Worm (Caenorhabditis elegans) whole organism, midembryonic: Measurements from ENCODE around the gene trmt-10C.2.

Experiments used
- flt-1 ChIP-seq: fragments of 200-800 bp; sonication (Bioruptor generic); IDR thresholded peaks from 2 replicates; pipeline ENCODE4 v1.3.6; 2022; ENCODE audit warnings: missing genetic modification characterization, missing compliant biosample characterization
- klf-2 ChIP-seq: fragments of 200-800 bp; sonication (Bioruptor generic); conservative IDR thresholded peaks from 2 replicates; pipeline ENCODE4 v1.3.6; 2022; ENCODE audit warnings: missing genetic modification reagents, missing genetic modification characterization, missing compliant biosample characterization
- ztf-23 ChIP-seq: fragments of 200-800 bp; sonication (Bioruptor generic); IDR thresholded peaks from 2 replicates; pipeline ENCODE4 v1.3.6; 2022; ENCODE audit warnings: missing genetic modification reagents, missing genetic modification characterization, missing compliant biosample characterization

ce11 chrIII:6334364-6334763 lies 11.7 kb upstream of the trmt-10C.2 start:
- TF ChIP-seq flt-1 (no peak), klf-2 (GFP tag; lab: Robert Waterston, UW) (no peak), ztf-23 (GFP tag; lab: Robert Waterston, UW) (no peak)
